Worm (Caenorhabditis elegans) whole organism, L4 larva: ENCODE measurements around the gene K01A12.4.

Experiments used
- F26F4.8 ChIP-seq: fragments of 200-800 bp; sonication (Bioruptor generic); conservative IDR thresholded peaks from 2 replicates; pipeline ENCODE4 v1.3.6; 2022; ENCODE audit warnings: missing genetic modification characterization, missing compliant biosample characterization
- F37D6.2 ChIP-seq: sonication (generic microtip); optimal IDR thresholded peaks from 2 replicates; lab custom pipeline; 2016; ENCODE audit warnings: mild to moderate bottlenecking, missing genetic modification characterization, missing compliant biosample characterization
- F44E2.7 ChIP-seq: fragments of 200-800 bp; sonication (Bioruptor generic); IDR thresholded peaks from 2 replicates; pipeline ENCODE4 v2.1.2; 2022; ENCODE audit warnings: missing genetic modification characterization, missing compliant biosample characterization
- F49E8.2 ChIP-seq: sonication (generic microtip); optimal IDR thresholded peaks from 2 replicates; lab custom pipeline; 2016; ENCODE audit warnings: missing compliant biosample characterization, mild to moderate bottlenecking, missing genetic modification characterization, borderline replicate concordance
- R02D3.7 ChIP-seq: fragments of 150-350 bp; sonication (generic microtip); optimal IDR thresholded peaks from 3 replicates; lab custom pipeline; 2014; ENCODE audit warnings: missing biosample characterization, missing genetic modification characterization
- T20F7.1 ChIP-seq: fragments of 200-800 bp; sonication (Bioruptor generic); optimal IDR thresholded peaks from 2 replicates; lab custom pipeline; 2018; ENCODE audit warnings: mild to moderate bottlenecking, missing genetic modification characterization, missing compliant biosample characterization
- Y105C5A.15 ChIP-seq: fragments of 200-800 bp; sonication (Bioruptor generic); IDR thresholded peaks from 2 replicates; pipeline ENCODE4 v1.3.6; 2022; ENCODE audit warnings: missing genetic modification characterization, missing compliant biosample characterization
- ZK337.2 ChIP-seq: fragments of 200-800 bp; sonication (Bioruptor generic); IDR thresholded peaks from 2 replicates; pipeline ENCODE4 v1.3.6; 2022; ENCODE audit warnings: missing genetic modification reagents, missing genetic modification characterization, missing compliant biosample characterization
- ama-1 ChIP-seq: fragments of 150-350 bp; optimal IDR thresholded peaks from 2 replicates; lab custom pipeline; 2014; ENCODE audit warnings: inconsistent platforms, mixed read lengths
- attf-4 ChIP-seq: sonication (generic microtip); optimal IDR thresholded peaks from 3 replicates; lab custom pipeline; 2017; ENCODE audit warnings: missing biosample characterization, missing genetic modification characterization
- ceh-20 ChIP-seq: fragments of 200-800 bp; sonication (Bioruptor generic); IDR thresholded peaks from 2 replicates; pipeline ENCODE4 v1.3.6; 2022; ENCODE audit warnings: missing genetic modification reagents, missing genetic modification characterization, missing compliant biosample characterization
- ceh-32 ChIP-seq: sonication (generic microtip); optimal IDR thresholded peaks from 2 replicates; lab custom pipeline; 2016; ENCODE audit warnings: mild to moderate bottlenecking, missing genetic modification characterization, missing compliant biosample characterization; ENCODE audit not compliant: poor library complexity
- ceh-44 ChIP-seq: fragments of 200-800 bp; sonication (Bioruptor generic); IDR thresholded peaks from 2 replicates; pipeline ENCODE4 v1.3.6; 2022; ENCODE audit warnings: missing genetic modification reagents, missing genetic modification characterization, missing compliant biosample characterization
- ces-1 ChIP-seq: fragments of 150-350 bp; sonication (generic microtip); optimal IDR thresholded peaks from 4 replicates; lab custom pipeline; 2014; ENCODE audit warnings: missing biosample characterization, missing genetic modification reagents, missing genetic modification characterization
- cey-2 ChIP-seq: sonication (generic microtip); optimal IDR thresholded peaks from 3 replicates; lab custom pipeline; 2017; ENCODE audit warnings: missing genetic modification characterization, mild to moderate bottlenecking, missing compliant biosample characterization, antibody characterized with exemption, borderline replicate concordance; ENCODE audit not compliant: insufficient read depth
- daf-12 ChIP-seq: fragments of 150-350 bp; optimal IDR thresholded peaks from 2 replicates; lab custom pipeline; 2014; ENCODE audit warnings: missing biosample characterization, missing genetic modification reagents, missing genetic modification characterization
- daf-16 ChIP-seq, 3 experiments: sonication (generic microtip); optimal IDR thresholded peaks; 2 replicates each; lab custom pipeline; 2016 to 2017; ENCODE audit warnings: missing genetic modification characterization in 3 of 3, missing genetic modification reagents in 3 of 3, mild to moderate bottlenecking in 2 of 3, missing compliant biosample characterization in 2 of 3, missing biosample characterization in 1 of 3, moderate library complexity in 1 of 3
- daf-19 ChIP-seq: fragments of 200-800 bp; sonication (Bioruptor generic); conservative IDR thresholded peaks from 2 replicates; pipeline ENCODE4 v1.3.6; 2022; ENCODE audit warnings: missing genetic modification characterization, missing compliant biosample characterization
- daf-8 ChIP-seq: fragments of 200-800 bp; sonication (Bioruptor generic); IDR thresholded peaks from 2 replicates; pipeline ENCODE4 v1.3.6; 2022; ENCODE audit warnings: missing genetic modification characterization, missing compliant biosample characterization
- dmd-6 ChIP-seq: fragments of 200-800 bp; sonication (Bioruptor generic); IDR thresholded peaks from 2 replicates; pipeline ENCODE4 v1.3.6; 2022; ENCODE audit warnings: missing genetic modification reagents, missing genetic modification characterization, missing compliant biosample characterization
- dmd-9 ChIP-seq: fragments of 200-800 bp; sonication (Bioruptor generic); IDR thresholded peaks from 2 replicates; pipeline ENCODE4 v1.3.6; 2022; ENCODE audit warnings: missing genetic modification reagents, missing genetic modification characterization, missing compliant biosample characterization
- duxl-1 ChIP-seq: sonication (generic microtip); optimal IDR thresholded peaks from 2 replicates; lab custom pipeline; 2016; ENCODE audit warnings: mild to moderate bottlenecking, missing genetic modification characterization, moderate library complexity, missing compliant biosample characterization; ENCODE audit not compliant: poor library complexity
- dve-1 ChIP-seq: sonication (generic microtip); optimal IDR thresholded peaks from 2 replicates; lab custom pipeline; 2017; ENCODE audit warnings: antibody characterized with exemption, mild to moderate bottlenecking, missing genetic modification characterization, missing compliant biosample characterization; ENCODE audit not compliant: insufficient read depth
- egl-43 ChIP-seq: fragments of 200-800 bp; sonication (Bioruptor generic); IDR thresholded peaks from 2 replicates; pipeline ENCODE4 v1.3.6; 2022; ENCODE audit warnings: missing genetic modification reagents, missing genetic modification characterization, missing compliant biosample characterization
- gei-8 ChIP-seq: fragments of 200-800 bp; sonication (Bioruptor generic); optimal IDR thresholded peaks from 2 replicates; lab custom pipeline; 2018; ENCODE audit warnings: mild to moderate bottlenecking, missing genetic modification characterization, missing compliant biosample characterization
- lin-29 ChIP-seq: fragments of 200-800 bp; sonication (Bioruptor generic); IDR thresholded peaks from 2 replicates; pipeline ENCODE4 v1.3.6; 2022; ENCODE audit warnings: missing genetic modification reagents, missing genetic modification characterization, missing compliant biosample characterization
- lsy-2 ChIP-seq, 2 experiments: fragments of 150-350 bp in 1 of 2; sonication (generic microtip) in 1 of 2; optimal IDR thresholded peaks; 2 replicates each; lab custom pipeline; 2014 to 2017; ENCODE audit warnings: missing biosample characterization in 2 of 2, missing genetic modification characterization in 2 of 2
- mdt-29 ChIP-seq: fragments of 200-800 bp; sonication (Bioruptor generic); IDR thresholded peaks from 2 replicates; pipeline ENCODE4 v1.3.6; 2022; ENCODE audit warnings: missing genetic modification reagents, missing genetic modification characterization, missing compliant biosample characterization
- mep-1 ChIP-seq: fragments of 150-350 bp; sonication (generic microtip); optimal IDR thresholded peaks from 3 replicates; lab custom pipeline; 2014; ENCODE audit warnings: missing biosample characterization, missing genetic modification characterization
- mes-2 ChIP-seq: sonication (generic microtip); optimal IDR thresholded peaks from 2 replicates; lab custom pipeline; 2016; ENCODE audit warnings: missing genotype, mild to moderate bottlenecking, missing genetic modification characterization, missing compliant biosample characterization; ENCODE audit not compliant: poor library complexity, severe bottlenecking
- mxl-3 ChIP-seq: fragments of 200-800 bp; sonication (Bioruptor generic); optimal IDR thresholded peaks from 2 replicates; lab custom pipeline; 2018; ENCODE audit warnings: mild to moderate bottlenecking, missing genetic modification characterization, missing compliant biosample characterization
- nhr-102 ChIP-seq: sonication (generic microtip); optimal IDR thresholded peaks from 2 replicates; lab custom pipeline; 2016; ENCODE audit warnings: mild to moderate bottlenecking, missing genetic modification characterization, moderate library complexity, missing compliant biosample characterization
- nhr-237 ChIP-seq: sonication (generic microtip); optimal IDR thresholded peaks from 2 replicates; lab custom pipeline; 2017; ENCODE audit warnings: missing biosample characterization, missing genetic modification characterization
- nhr-28 ChIP-seq: fragments of 150-350 bp; optimal IDR thresholded peaks from 2 replicates; lab custom pipeline; 2014; ENCODE audit warnings: missing biosample characterization, missing genetic modification characterization
- nhr-6 ChIP-seq: fragments of 150-350 bp; optimal IDR thresholded peaks from 2 replicates; lab custom pipeline; 2014; ENCODE audit warnings: missing biosample characterization, missing genetic modification characterization
- nhr-77 ChIP-seq: fragments of 150-350 bp; optimal IDR thresholded peaks from 2 replicates; lab custom pipeline; 2014; ENCODE audit warnings: missing biosample characterization, missing genetic modification characterization
- pha-4 ChIP-seq, 2 experiments: fragments of 150-350 bp in 1 of 2; fragments of 200-800 bp in 1 of 2; sonication (Bioruptor generic) in 1 of 2; IDR thresholded peaks in 1 of 2; optimal IDR thresholded peaks in 1 of 2; 2 replicates each; pipeline versions ENCODE4 v1.3.6 to Lab custom; 2014 to 2022; ENCODE audit warnings: missing genetic modification characterization in 2 of 2, missing genetic modification reagents in 2 of 2, missing biosample characterization in 1 of 2, missing compliant biosample characterization in 1 of 2
- php-3 ChIP-seq: fragments of 200-800 bp; sonication (Bioruptor generic); IDR thresholded peaks from 2 replicates; pipeline ENCODE4 v1.3.6; 2022; ENCODE audit warnings: missing genetic modification reagents, missing genetic modification characterization, missing compliant biosample characterization
- saeg-2 ChIP-seq: fragments of 200-800 bp; sonication (Bioruptor generic); IDR thresholded peaks from 2 replicates; pipeline ENCODE4 v1.3.6; 2022; ENCODE audit warnings: missing genetic modification reagents, missing genetic modification characterization, missing compliant biosample characterization
- skn-1 ChIP-seq: fragments of 150-350 bp; optimal IDR thresholded peaks from 2 replicates; lab custom pipeline; 2014; ENCODE audit warnings: missing biosample characterization, missing genetic modification characterization
- snpc-1.2 ChIP-seq: fragments of 200-800 bp; sonication (Bioruptor generic); IDR thresholded peaks from 2 replicates; pipeline ENCODE4 v1.3.6; 2022; ENCODE audit warnings: missing genetic modification reagents, missing genetic modification characterization, missing compliant biosample characterization
- tra-1 ChIP-seq: fragments of 200-800 bp; sonication (Bioruptor generic); IDR thresholded peaks from 2 replicates; pipeline ENCODE4 v1.3.6; 2022; ENCODE audit warnings: missing genetic modification reagents, missing genetic modification characterization, missing compliant biosample characterization
- unc-39 ChIP-seq: sonication (generic microtip); optimal IDR thresholded peaks from 2 replicates; lab custom pipeline; 2017; ENCODE audit warnings: missing biosample characterization, missing genetic modification characterization
- zag-1 ChIP-seq: fragments of 150-350 bp; optimal IDR thresholded peaks from 2 replicates; lab custom pipeline; 2014; ENCODE audit warnings: missing biosample characterization, missing genetic modification characterization
- zfp-2 ChIP-seq: sonication (generic microtip); optimal IDR thresholded peaks from 2 replicates; lab custom pipeline; 2016; ENCODE audit warnings: mild to moderate bottlenecking, missing genetic modification characterization, missing compliant biosample characterization
- zfp-3 ChIP-seq: fragments of 200-800 bp; sonication (Bioruptor generic); conservative IDR thresholded peaks from 2 replicates; pipeline ENCODE4 v1.3.6; 2022; ENCODE audit warnings: missing genetic modification reagents, missing genetic modification characterization, missing compliant biosample characterization
- ztf-7 ChIP-seq: fragments of 150-350 bp; optimal IDR thresholded peaks from 2 replicates; lab custom pipeline; 2014; ENCODE audit warnings: missing biosample characterization, missing genetic modification characterization

Gene K01A12.4

ce11 chrX:8623840-8624591 is 13.3 kb downstream of the K01A12.4 start (continued):
- peak in 1 of 2 experiments; percentile 38 for TF ChIP-seq lsy-2 (tag; optimal IDR thresholded peaks at IDR 0.05; lab: Kevin White, UChicago)
- TF ChIP-seq mxl-3 (GFP tag; lab: Kevin White, UChicago): peak; percentile 61
- no peak for TF ChIP-seq dmd-9 (GFP tag; lab: Robert Waterston, UW)
- TF ChIP-seq F44E2.7 (GFP tag; lab: Robert Waterston, UW): peak; percentile 57; the same call in 1 of the 2 replicates
- peak; percentile 14 for TF ChIP-seq nhr-77 (tag; lab: Kevin White, UChicago)
- TF ChIP-seq daf-8 (GFP tag; lab: Robert Waterston, UW): no peak
- TF ChIP-seq T20F7.1 (GFP tag; lab: Kevin White, UChicago): peak; percentile 44
- no peak for TF ChIP-seq gei-8 (GFP tag; lab: Kevin White, UChicago)
- TF ChIP-seq egl-43 (GFP tag; lab: Robert Waterston, UW): peak; percentile 89
- TF ChIP-seq R02D3.7 (tag; lab: Kevin White, UChicago): no peak
- 0 out of 2 replicates have a peak, but pooled peaks have one; percentile 36 for TF ChIP-seq mdt-29
- 0 out of 2 replicates have a peak, but pooled peaks have one; percentile 35 for TF ChIP-seq php-3
- peak; percentile 87 for TF ChIP-seq Y105C5A.15 (GFP tag; lab: Robert Waterston, UW)
- no peak for TF ChIP-seq attf-4 (tag; lab: Kevin White, UChicago)
- no peak for TF ChIP-seq ces-1 (GFP tag; lab: Kevin White, UChicago)
- TF ChIP-seq ceh-32: no peak
- peak; percentile 79 for TF ChIP-seq pha-4 (GFP tag; IDR thresholded peaks at IDR 0.05; lab: Robert Waterston, UW)
- TF ChIP-seq pha-4 (tag; optimal IDR thresholded peaks at IDR 0.05; lab: Kevin White, UChicago): no peak
- TF ChIP-seq zag-1 (tag; lab: Kevin White, UChicago): no peak
- TF ChIP-seq ZK337.2 (GFP tag; lab: Robert Waterston, UW): no peak
- TF ChIP-seq mep-1 (tag; lab: Kevin White, UChicago): no peak
- TF ChIP-seq ceh-44 (GFP tag; lab: Robert Waterston, UW): peak; percentile 36; the same call in 1 of the 2 replicates
- no peak for TF ChIP-seq skn-1 (tag; lab: Kevin White, UChicago)
- peak; percentile 1 for TF ChIP-seq F37D6.2 (tag; lab: Kevin White, UChicago)
- TF ChIP-seq duxl-1 (tag; lab: Kevin White, UChicago): peak; percentile 74
- TF ChIP-seq daf-12 (tag; lab: Kevin White, UChicago): no peak
- TF ChIP-seq F49E8.2 (tag; lab: Kevin White, UChicago): peak; percentile 32
- TF ChIP-seq ceh-20: 0 out of 2 replicates have a peak, but pooled peaks have one; percentile 40
- no peak for TF ChIP-seq lin-29 (GFP tag; lab: Robert Waterston, UW)
- TF ChIP-seq F26F4.8 (GFP tag; lab: Robert Waterston, UW): 0 out of 2 replicates have a peak, but pooled peaks have one; percentile 57
- TF ChIP-seq daf-19 (GFP tag; lab: Robert Waterston, UW): peak; percentile 72; the same call in 1 of the 2 replicates
- peak; percentile 8 to 46 for TF ChIP-seq daf-16 (GFP tag; optimal IDR thresholded peaks at IDR 0.05; lab: Kevin White, UChicago)
- TF ChIP-seq daf-16 (tag; optimal IDR thresholded peaks at IDR 0.05; lab: Kevin White, UChicago): peak; percentile 67
- TF ChIP-seq dve-1 (tag; lab: Kevin White, UChicago): peak; percentile 64
- TF ChIP-seq ztf-7 (tag; lab: Kevin White, UChicago): peak; percentile 15
- no peak for TF ChIP-seq unc-39 (tag; lab: Kevin White, UChicago)
- TF ChIP-seq nhr-28 (tag; lab: Kevin White, UChicago): peak; percentile 20
- TF ChIP-seq ama-1 (lab: Kevin White, UChicago): no peak
- no peak for TF ChIP-seq cey-2 (tag; lab: Kevin White, UChicago)
- no peak for TF ChIP-seq mes-2 (tag; lab: Kevin White, UChicago)
- no peak for TF ChIP-seq saeg-2 (GFP tag; lab: Robert Waterston, UW)
- TF ChIP-seq nhr-237 (tag; lab: Kevin White, UChicago): no peak
- TF ChIP-seq tra-1 (GFP tag; lab: Robert Waterston, UW): peak; percentile 70
- TF ChIP-seq zfp-2 (tag; lab: Kevin White, UChicago): no peak
- TF ChIP-seq snpc-1.2: peak; percentile 84
- TF ChIP-seq dmd-6 (GFP tag; lab: Robert Waterston, UW): peak; percentile 34
- peak; percentile 5 for TF ChIP-seq nhr-6 (tag; lab: Kevin White, UChicago)
- TF ChIP-seq zfp-3: peak; percentile 70; the same call in 1 of the 2 replicates
- TF ChIP-seq nhr-102 (tag; lab: Kevin White, UChicago): peak; percentile 55
